Comparison of ENCODE assay signal across 4 fruit fly cellular contexts in the genomic region with DNA sequence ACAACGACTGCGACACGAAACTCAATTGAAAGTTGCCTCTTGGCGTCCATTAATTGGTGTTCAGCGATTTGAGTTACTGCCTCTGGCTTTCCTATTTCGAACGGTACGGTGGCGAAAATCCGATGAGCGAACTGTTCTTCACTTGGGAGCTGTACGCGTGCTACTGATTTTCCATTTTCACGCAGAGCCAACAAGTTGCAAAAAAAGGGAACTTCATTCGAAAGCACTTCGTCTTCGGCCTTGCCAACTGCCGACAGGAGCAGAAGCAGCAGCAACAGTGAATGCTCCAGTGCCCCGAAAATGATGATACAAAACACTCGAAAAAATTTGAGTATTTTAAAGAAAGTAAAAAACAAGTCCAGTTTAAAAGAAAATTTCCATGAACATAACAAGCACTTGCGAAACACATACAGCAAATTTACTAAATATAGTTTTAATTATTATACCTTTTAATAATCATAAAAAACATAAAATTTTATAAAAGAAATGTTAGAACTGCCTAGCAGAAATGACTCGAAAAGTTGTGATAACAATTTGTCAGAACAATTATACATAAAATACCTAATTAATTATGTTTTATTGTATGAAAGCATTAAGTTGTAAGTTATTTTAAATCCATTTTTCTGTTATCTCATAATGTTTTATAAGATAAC.
TF ChIP-seq lines count a peak whose summit lies in the region.

No protein-coding gene starts in this region.

- TF ChIP-seq CTCF in whole organism, embryonic (GFP tag; optimal IDR thresholded peaks at IDR 0.05; lab: Kevin White, UChicago), result no peak

TF ChIP-seq in whole organism, embryonic, 481 proteins besides CTCF, POLR2A, EP300 and RAD21 (continues in another document):
- TF ChIP-seq CG4707 (GFP tag; optimal IDR thresholded peaks at IDR 0.05; lab: Kevin White, UChicago) (no peak), usp (GFP tag; optimal IDR thresholded peaks at IDR 0.05; lab: Kevin White, UChicago) (no peak), Taf1 (GFP tag; IDR thresholded peaks at IDR 0.05; lab: Robert Waterston, UW) (no peak), CG14860 (GFP tag; IDR thresholded peaks at IDR 0.05; lab: Robert Waterston, UW; ENCODE audit: partially characterized antibody) (no peak), sc (optimal IDR thresholded peaks at IDR 0.05; lab: Kevin White, UChicago) (no peak), sc (GFP tag; optimal IDR thresholded peaks at IDR 0.05; lab: Kevin White, UChicago) (no peak), maf-S (GFP tag; optimal IDR thresholded peaks at IDR 0.05; lab: Kevin White, UChicago) (no peak), Dek (tag; optimal IDR thresholded peaks at IDR 0.05; lab: Kevin White, UChicago) (peak; percentile 26), CG8944 (GFP tag; optimal IDR thresholded peaks at IDR 0.05; lab: Kevin White, UChicago) (no peak), her (GFP tag; optimal IDR thresholded peaks at IDR 0.05; lab: Kevin White, UChicago) (no peak), slp2 (GFP tag; optimal IDR thresholded peaks at IDR 0.05; lab: Kevin White, UChicago) (no peak), CHES-1-like (GFP tag; optimal IDR thresholded peaks at IDR 0.05; lab: Kevin White, UChicago) (no peak), Blimp-1 (GFP tag; optimal IDR thresholded peaks at IDR 0.05; lab: Kevin White, UChicago) (no peak), Oaz (GFP tag; IDR thresholded peaks at IDR 0.05; lab: Robert Waterston, UW) (no peak), zfh2 (GFP tag; optimal IDR thresholded peaks at IDR 0.05; lab: Kevin White, UChicago) (no peak), CG15073 (GFP tag; optimal IDR thresholded peaks at IDR 0.05; lab: Kevin White, UChicago) (no peak), so (GFP tag; IDR thresholded peaks at IDR 0.05; lab: Robert Waterston, UW) (no peak), oc (tag; optimal IDR thresholded peaks at IDR 0.05; lab: Kevin White, UChicago) (no peak), hkb (optimal IDR thresholded peaks at IDR 0.05; lab: Kevin White, UChicago) (no peak), hkb (GFP tag; IDR thresholded peaks at IDR 0.05; lab: Robert Waterston, UW) (0 out of 2 replicates have a peak, but pooled peaks have one; percentile 17), CG9876 (GFP tag; optimal IDR thresholded peaks at IDR 0.05; lab: Kevin White, UChicago) (no peak), emc (GFP tag; optimal IDR thresholded peaks at IDR 0.05; lab: Kevin White, UChicago) (no peak)

TF ChIP-seq in whole organism, prepupa, 60 proteins besides CTCF, POLR2A, EP300 and RAD21:
- peak; percentile 23 for TF ChIP-seq svp (GFP tag; lab: Kevin White, UChicago)
- TF ChIP-seq lz (GFP tag; optimal IDR thresholded peaks at IDR 0.05; lab: Kevin White, UChicago), result no peak
- TF ChIP-seq CG11902 (GFP tag; optimal IDR thresholded peaks at IDR 0.05; lab: Kevin White, UChicago), result no peak
- TF ChIP-seq CG16779 (tag; optimal IDR thresholded peaks at IDR 0.05; lab: Kevin White, UChicago), result no peak
- no peak for TF ChIP-seq Met (GFP tag; optimal IDR thresholded peaks at IDR 0.05; lab: Kevin White, UChicago)
- no peak for TF ChIP-seq Hr39 (GFP tag; optimal IDR thresholded peaks at IDR 0.05; lab: Kevin White, UChicago)
- TF ChIP-seq CG32006 (GFP tag; optimal IDR thresholded peaks at IDR 0.05; lab: Kevin White, UChicago), result peak; percentile 12
- peak; percentile 8 for TF ChIP-seq OdsH (GFP tag; optimal IDR thresholded peaks at IDR 0.05; lab: Kevin White, UChicago)
- TF ChIP-seq CG15336 (GFP tag; IDR thresholded peaks at IDR 0.05; lab: Robert Waterston, UW), result no peak
- no peak for TF ChIP-seq CG3919 (GFP tag; optimal IDR thresholded peaks at IDR 0.05; lab: Kevin White, UChicago)
- TF ChIP-seq Eip78C (GFP tag; lab: Kevin White, UChicago), result peak; percentile 62
- TF ChIP-seq Sox14 (GFP tag; optimal IDR thresholded peaks at IDR 0.05; lab: Kevin White, UChicago), result no peak
- no peak for TF ChIP-seq CG4318 (GFP tag; optimal IDR thresholded peaks at IDR 0.05; lab: Kevin White, UChicago)
- no peak for TF ChIP-seq CG8632 (GFP tag; optimal IDR thresholded peaks at IDR 0.05; lab: Kevin White, UChicago)
- TF ChIP-seq fd85E (GFP tag; optimal IDR thresholded peaks at IDR 0.05; lab: Kevin White, UChicago), result no peak
- no peak for TF ChIP-seq dsx (GFP tag; optimal IDR thresholded peaks at IDR 0.05; lab: Kevin White, UChicago; ENCODE audit: poor library complexity, severe bottlenecking)
- TF ChIP-seq salr (GFP tag; optimal IDR thresholded peaks at IDR 0.05; lab: Kevin White, UChicago), result no peak
- no peak for TF ChIP-seq CG8119 (GFP tag; IDR thresholded peaks at IDR 0.05; lab: Robert Waterston, UW)
- TF ChIP-seq CG10631 (GFP tag; optimal IDR thresholded peaks at IDR 0.05; lab: Kevin White, UChicago), result peak; percentile 6
- TF ChIP-seq Gug (GFP tag; IDR thresholded peaks at IDR 0.05; lab: Robert Waterston, UW), result no peak
- TF ChIP-seq Hr4 (GFP tag; optimal IDR thresholded peaks at IDR 0.05; lab: Kevin White, UChicago), result no peak
- TF ChIP-seq CG31627 (GFP tag; optimal IDR thresholded peaks at IDR 0.05; lab: Kevin White, UChicago), result no peak
- peak; percentile 25 for TF ChIP-seq CG3032 (tag; optimal IDR thresholded peaks at IDR 0.05; lab: Kevin White, UChicago)

TF ChIP-seq in whole organism, pupa, 21 proteins besides CTCF, POLR2A, EP300 and RAD21:
- peak; percentile 19 for TF ChIP-seq CG14655 (GFP tag; optimal IDR thresholded peaks at IDR 0.05; lab: Kevin White, UChicago)
- TF ChIP-seq rn (GFP tag; IDR thresholded peaks at IDR 0.05; lab: Robert Waterston, UW), result no peak
- TF ChIP-seq CG17806 (tag; optimal IDR thresholded peaks at IDR 0.05; lab: Kevin White, UChicago), result no peak
- no peak for TF ChIP-seq CG13204 (GFP tag; optimal IDR thresholded peaks at IDR 0.05; lab: Kevin White, UChicago)
- TF ChIP-seq CG15710 (tag; optimal IDR thresholded peaks at IDR 0.05; lab: Kevin White, UChicago), result peak; percentile 25
- TF ChIP-seq CG4496 (GFP tag; IDR thresholded peaks at IDR 0.05; lab: Robert Waterston, UW), result no peak
- peak; percentile 51 for TF ChIP-seq CG8159 (tag; optimal IDR thresholded peaks at IDR 0.05; lab: Kevin White, UChicago)
TF ChIP-seq in whole organism, pupa: peak in this region for 3.

TF ChIP-seq in whole organism, wandering third instar larva, 38 proteins besides CTCF, POLR2A, EP300 and RAD21:
- no peak for TF ChIP-seq Jra (GFP tag; optimal IDR thresholded peaks at IDR 0.05; lab: Kevin White, UChicago)
- TF ChIP-seq foxo (GFP tag; optimal IDR thresholded peaks at IDR 0.05; lab: Kevin White, UChicago), result peak in 1 of 2 experiments; percentile 0
- no peak for TF ChIP-seq Sp1 (GFP tag; optimal IDR thresholded peaks at IDR 0.05; lab: Kevin White, UChicago)
- TF ChIP-seq HLH106 (tag; optimal IDR thresholded peaks at IDR 0.05; lab: Kevin White, UChicago), result peak; percentile 19
- no peak for TF ChIP-seq psq (GFP tag; optimal IDR thresholded peaks at IDR 0.05; lab: Kevin White, UChicago)
TF ChIP-seq in whole organism, wandering third instar larva: peak in this region for 2.
